Worm (Caenorhabditis elegans): ENCODE data around the gene srlf-12.

Gene srlf-12

ce11 chrIV:10879542-10879941 is 12.4 kb downstream of the srlf-12 start, which contains the start of gene sdz-13:
Gene sdz-13 (minus strand): TSS chrIV:10879642.
- TF ChIP-seq him-1 (tag; optimal IDR thresholded peaks at IDR 0.05) (no peak), dao-5 (tag; optimal IDR thresholded peaks at IDR 0.05) (no peak), W03F9.2 (tag; optimal IDR thresholded peaks at IDR 0.05) (no peak)

ce11 chrIV:10876844-10877243 is 15.0 kb downstream of the srlf-12 start, which contains the start of gene fipr-14:
Gene fipr-14 (plus strand): TSS chrIV:10877144.
- TF ChIP-seq dao-5 (tag; optimal IDR thresholded peaks at IDR 0.05): no peak
- TF ChIP-seq W03F9.2 (tag; optimal IDR thresholded peaks at IDR 0.05): no peak
- TF ChIP-seq him-1 (tag; optimal IDR thresholded peaks at IDR 0.05): no peak

- TF ChIP-seq dao-5 (tag; optimal IDR thresholded peaks at IDR 0.05) (no peak), him-1 (tag; optimal IDR thresholded peaks at IDR 0.05) (no peak), W03F9.2 (tag; optimal IDR thresholded peaks at IDR 0.05) (no peak)
Observed at ce11 chrIV:10874527-10874926, 17.4 kb downstream of the srlf-12 start, which contains the start of gene F13E9.12. Gene F13E9.12 (minus strand): TSS chrIV:10874627.

ce11 chrIV:10870158-10870557 is 21.7 kb downstream of the srlf-12 start:
- TF ChIP-seq him-1 (tag; optimal IDR thresholded peaks at IDR 0.05) (peak; percentile 1), dao-5 (tag; optimal IDR thresholded peaks at IDR 0.05) (no peak)

- TF ChIP-seq him-1 (tag; optimal IDR thresholded peaks at IDR 0.05) (no peak), dao-5 (tag; optimal IDR thresholded peaks at IDR 0.05) (no peak), W03F9.2 (tag; optimal IDR thresholded peaks at IDR 0.05) (no peak)
Observed at ce11 chrIV:10869642-10870041, 22.3 kb downstream of the srlf-12 start.

ce11 chrIV:10868629-10869251 is 23.2 kb downstream of the srlf-12 start, which contains the start of gene F13E9.11:
Gene F13E9.11 (minus strand): TSS chrIV:10869135.
- TF ChIP-seq him-1 (tag; optimal IDR thresholded peaks at IDR 0.05) (no peak), dao-5 (tag; optimal IDR thresholded peaks at IDR 0.05) (no peak), W03F9.2 (tag; optimal IDR thresholded peaks at IDR 0.05) (no peak)

- TF ChIP-seq him-1 (tag; optimal IDR thresholded peaks at IDR 0.05): no peak
- TF ChIP-seq dao-5 (tag; optimal IDR thresholded peaks at IDR 0.05): no peak
- TF ChIP-seq W03F9.2 (tag; optimal IDR thresholded peaks at IDR 0.05): no peak
Observed at ce11 chrIV:10867370-10868146, 24.3 kb downstream of the srlf-12 start.

- TF ChIP-seq him-1 (tag; optimal IDR thresholded peaks at IDR 0.05) (no peak), W03F9.2 (tag; optimal IDR thresholded peaks at IDR 0.05) (no peak), dao-5 (tag; optimal IDR thresholded peaks at IDR 0.05) (no peak)
Observed at ce11 chrIV:10864031-10864430, 27.9 kb downstream of the srlf-12 start, which contains the start of gene nish-1. Gene nish-1 (plus strand): TSS chrIV:10864331.

- TF ChIP-seq him-1 (tag; optimal IDR thresholded peaks at IDR 0.05): no peak
- TF ChIP-seq W03F9.2 (tag; optimal IDR thresholded peaks at IDR 0.05): no peak
- TF ChIP-seq dao-5 (tag; optimal IDR thresholded peaks at IDR 0.05): no peak
Observed at ce11 chrIV:10861102-10861501, 30.8 kb downstream of the srlf-12 start, which contains the start of gene rbm-22. Gene rbm-22 (plus strand): TSS chrIV:10861402.

ce11 chrIV:10858300-10859016 is 33.4 kb downstream of the srlf-12 start, which contains the start of the genes T11G6.2 and hars-1:
Gene T11G6.2 (minus strand): TSS chrIV:10858496.
Gene hars-1 (plus strand): TSS chrIV:10858957.
- TF ChIP-seq dao-5 (tag; optimal IDR thresholded peaks at IDR 0.05) (no peak), W03F9.2 (tag; optimal IDR thresholded peaks at IDR 0.05) (peak; percentile 31), him-1 (tag; optimal IDR thresholded peaks at IDR 0.05) (no peak)

- TF ChIP-seq him-1 (tag; optimal IDR thresholded peaks at IDR 0.05) (no peak), dao-5 (tag; optimal IDR thresholded peaks at IDR 0.05) (no peak), W03F9.2 (tag; optimal IDR thresholded peaks at IDR 0.05) (no peak)
Observed at ce11 chrIV:10855946-10856345, 35.9 kb downstream of the srlf-12 start.

ce11 chrIV:10855049-10855448 is 36.8 kb downstream of the srlf-12 start, which contains the start of gene T11G6.3:
Gene T11G6.3 (minus strand): TSS chrIV:10855237.
- TF ChIP-seq W03F9.2 (tag; optimal IDR thresholded peaks at IDR 0.05) (no peak), dao-5 (tag; optimal IDR thresholded peaks at IDR 0.05) (no peak)

ce11 chrIV:10854042-10854441 is 37.9 kb downstream of the srlf-12 start:
- TF ChIP-seq W03F9.2 (tag; optimal IDR thresholded peaks at IDR 0.05) (no peak), him-1 (tag; optimal IDR thresholded peaks at IDR 0.05) (no peak), dao-5 (tag; optimal IDR thresholded peaks at IDR 0.05) (no peak)

Measured in whole organism, L4/young adult.